Worm (Caenorhabditis elegans): ENCODE data around the gene C25E10.4.

- TF ChIP-seq elt-2 (tag; optimal IDR thresholded peaks at IDR 0.05) = no peak
- no peak for TF ChIP-seq fos-1 (tag; optimal IDR thresholded peaks at IDR 0.05)
Observed at ce11 chrV:9015540-9015939, 17.8 kb upstream of the C25E10.4 start, which contains the start of gene srt-18.

Data from whole organism, L1 larva.